Worm (Caenorhabditis elegans) whole organism, late embryonic: ENCODE data around the gene Y54F10BM.6.

Experiments
- ceh-9 ChIP-seq: sonication (generic microtip); optimal IDR thresholded peaks from 2 replicates; lab custom pipeline; 2016; ENCODE audit warnings: mild to moderate bottlenecking, missing genetic modification characterization, inconsistent platforms, missing compliant biosample characterization
- lin-11 ChIP-seq: fragments of 200-800 bp; sonication (Bioruptor generic); optimal IDR thresholded peaks from 2 replicates; lab custom pipeline; 2018; ENCODE audit warnings: mild to moderate bottlenecking, missing genetic modification characterization, missing compliant biosample characterization

- TF ChIP-seq ceh-9 (no peak), lin-11 (tag; lab: Kevin White, UChicago) (no peak)
These were observed 31.7 kb downstream of the Y54F10BM.6 start for ce11 chrIII:2294736-2295135.
